Worm (Caenorhabditis elegans) whole organism, L2 larva: Measurements from ENCODE around the gene nlp-53.
A peak's percentile ranks its signal among the peaks of the same experiment; 100 is the strongest.

Source experiments
- C34F6.9 ChIP-seq: fragments of 150-350 bp; optimal IDR thresholded peaks from 2 replicates; lab custom pipeline; 2014; ENCODE audit warnings: missing biosample characterization, missing genetic modification characterization
- F13H6.1 ChIP-seq: sonication (generic microtip); optimal IDR thresholded peaks from 2 replicates; lab custom pipeline; 2016; ENCODE audit warnings: missing genetic modification characterization, missing compliant biosample characterization
- R02D3.7 ChIP-seq: fragments of 150-350 bp; optimal IDR thresholded peaks from 2 replicates; lab custom pipeline; 2014; ENCODE audit warnings: missing biosample characterization, missing genetic modification characterization
- alr-1 ChIP-seq: fragments of 150-350 bp; optimal IDR thresholded peaks from 2 replicates; lab custom pipeline; 2014; ENCODE audit warnings: missing biosample characterization, missing genetic modification characterization
- aly-2 ChIP-seq: fragments of 150-350 bp; optimal IDR thresholded peaks from 2 replicates; lab custom pipeline; 2014; ENCODE audit warnings: missing biosample characterization, missing genetic modification characterization
- ceh-16 ChIP-seq: fragments of 150-350 bp; optimal IDR thresholded peaks from 2 replicates; lab custom pipeline; 2014; ENCODE audit warnings: missing biosample characterization, missing genetic modification characterization
- crh-2 ChIP-seq: sonication (generic microtip); optimal IDR thresholded peaks from 2 replicates; lab custom pipeline; 2017; ENCODE audit warnings: missing biosample characterization, missing genetic modification characterization
- dmd-4 ChIP-seq: sonication (generic microtip); optimal IDR thresholded peaks from 2 replicates; lab custom pipeline; 2017; ENCODE audit warnings: missing biosample characterization, missing genetic modification characterization
- egl-27 ChIP-seq: sonication (generic microtip); optimal IDR thresholded peaks from 3 replicates; lab custom pipeline; 2017; ENCODE audit warnings: missing biosample characterization, missing genetic modification reagents, missing genetic modification characterization
- elt-3 ChIP-seq: sonication (generic microtip); optimal IDR thresholded peaks from 2 replicates; lab custom pipeline; 2017; ENCODE audit warnings: missing biosample characterization, missing genetic modification characterization
- fos-1 ChIP-seq: fragments of 150-350 bp; optimal IDR thresholded peaks from 2 replicates; lab custom pipeline; 2014; ENCODE audit warnings: missing biosample characterization, missing genetic modification characterization
- gmeb-1 ChIP-seq: fragments of 150-350 bp; optimal IDR thresholded peaks from 2 replicates; lab custom pipeline; 2014; ENCODE audit warnings: missing biosample characterization, missing genetic modification characterization
- lin-11 ChIP-seq: fragments of 150-350 bp; sonication (generic microtip); optimal IDR thresholded peaks from 2 replicates; lab custom pipeline; 2014; ENCODE audit warnings: missing biosample characterization, missing genetic modification characterization, inconsistent platforms, mixed read lengths
- lin-13 ChIP-seq: fragments of 150-350 bp; optimal IDR thresholded peaks from 2 replicates; lab custom pipeline; 2014; ENCODE audit warnings: missing biosample characterization, missing genetic modification reagents, missing genetic modification characterization
- lin-39 ChIP-seq: fragments of 150-350 bp; optimal IDR thresholded peaks from 2 replicates; lab custom pipeline; 2014; ENCODE audit warnings: missing biosample characterization, missing genetic modification reagents, missing genetic modification characterization
- lsy-2 ChIP-seq, 2 experiments: fragments of 150-350 bp in 1 of 2; sonication (generic microtip) in 1 of 2; optimal IDR thresholded peaks; 2 replicates each; lab custom pipeline; 2014 to 2017; ENCODE audit warnings: missing biosample characterization in 2 of 2, missing genetic modification characterization in 2 of 2
- mbf-1 ChIP-seq: sonication (generic microtip); optimal IDR thresholded peaks from 2 replicates; lab custom pipeline; 2017; ENCODE audit warnings: missing biosample characterization, missing genetic modification characterization
- nhr-10 ChIP-seq: sonication (generic microtip); optimal IDR thresholded peaks from 2 replicates; lab custom pipeline; 2017; ENCODE audit warnings: missing biosample characterization, missing genetic modification characterization
- nhr-11 ChIP-seq: fragments of 150-350 bp; optimal IDR thresholded peaks from 2 replicates; lab custom pipeline; 2014; ENCODE audit warnings: missing biosample characterization, missing genetic modification characterization
- nhr-12 ChIP-seq: fragments of 150-350 bp; optimal IDR thresholded peaks from 2 replicates; lab custom pipeline; 2014; ENCODE audit warnings: missing biosample characterization, missing genetic modification characterization
- nhr-129 ChIP-seq: fragments of 150-350 bp; optimal IDR thresholded peaks from 2 replicates; lab custom pipeline; 2014; ENCODE audit warnings: missing biosample characterization, missing genetic modification characterization
- nhr-21 ChIP-seq: fragments of 150-350 bp; optimal IDR thresholded peaks from 2 replicates; lab custom pipeline; 2014; ENCODE audit warnings: missing biosample characterization, missing genetic modification characterization
- nhr-23 ChIP-seq: fragments of 150-350 bp; optimal IDR thresholded peaks from 2 replicates; lab custom pipeline; 2014; ENCODE audit warnings: missing biosample characterization, missing genetic modification reagents, missing genetic modification characterization
- nhr-237 ChIP-seq: fragments of 150-350 bp; optimal IDR thresholded peaks from 2 replicates; lab custom pipeline; 2014; ENCODE audit warnings: missing biosample characterization, missing genetic modification characterization
- nhr-25 ChIP-seq: fragments of 150-350 bp; sonication (generic microtip); optimal IDR thresholded peaks from 3 replicates; lab custom pipeline; 2014; ENCODE audit warnings: missing biosample characterization, missing genetic modification characterization
- nhr-77 ChIP-seq: fragments of 150-350 bp; optimal IDR thresholded peaks from 2 replicates; lab custom pipeline; 2014; ENCODE audit warnings: missing biosample characterization, missing genetic modification characterization
- skn-1 ChIP-seq: sonication (generic microtip); optimal IDR thresholded peaks from 2 replicates; lab custom pipeline; 2017; ENCODE audit warnings: missing biosample characterization, missing genetic modification characterization
- sma-3 ChIP-seq: sonication (generic microtip); optimal IDR thresholded peaks from 2 replicates; lab custom pipeline; 2016; ENCODE audit warnings: missing genetic modification reagents, missing genetic modification characterization, missing compliant biosample characterization
- sma-9 ChIP-seq, 2 experiments: fragments of 150-350 bp in 1 of 2; sonication (generic microtip) in 1 of 2; optimal IDR thresholded peaks; 2 replicates each; lab custom pipeline; 2014 to 2016; ENCODE audit warnings: missing genetic modification characterization in 2 of 2, mild to moderate bottlenecking in 1 of 2, missing biosample characterization in 1 of 2, missing compliant biosample characterization in 1 of 2, missing genetic modification reagents in 1 of 2, moderate library complexity in 1 of 2
- snpc-4 ChIP-seq: fragments of 150-350 bp; optimal IDR thresholded peaks from 2 replicates; lab custom pipeline; 2014; ENCODE audit warnings: missing biosample characterization, missing genetic modification characterization
- unc-39 ChIP-seq: fragments of 150-350 bp; optimal IDR thresholded peaks from 2 replicates; lab custom pipeline; 2014; ENCODE audit warnings: missing biosample characterization, missing genetic modification characterization
- unc-55 ChIP-seq: fragments of 150-350 bp; sonication (generic microtip); optimal IDR thresholded peaks from 3 replicates; lab custom pipeline; 2014; ENCODE audit warnings: missing biosample characterization, missing genetic modification reagents, missing genetic modification characterization
- unc-62 ChIP-seq: fragments of 150-350 bp; optimal IDR thresholded peaks from 2 replicates; lab custom pipeline; 2014; ENCODE audit warnings: missing biosample characterization, missing genetic modification reagents, missing genetic modification characterization
- zag-1 ChIP-seq: fragments of 150-350 bp; optimal IDR thresholded peaks from 2 replicates; lab custom pipeline; 2014; ENCODE audit warnings: missing biosample characterization, missing genetic modification characterization
- ztf-11 ChIP-seq: sonication (generic microtip); optimal IDR thresholded peaks from 2 replicates; lab custom pipeline; 2017; ENCODE audit warnings: missing biosample characterization, missing genetic modification characterization
- ztf-4 ChIP-seq: fragments of 150-350 bp; optimal IDR thresholded peaks from 2 replicates; lab custom pipeline; 2014; ENCODE audit warnings: missing biosample characterization, missing genetic modification characterization

Gene nlp-53

DNA sequence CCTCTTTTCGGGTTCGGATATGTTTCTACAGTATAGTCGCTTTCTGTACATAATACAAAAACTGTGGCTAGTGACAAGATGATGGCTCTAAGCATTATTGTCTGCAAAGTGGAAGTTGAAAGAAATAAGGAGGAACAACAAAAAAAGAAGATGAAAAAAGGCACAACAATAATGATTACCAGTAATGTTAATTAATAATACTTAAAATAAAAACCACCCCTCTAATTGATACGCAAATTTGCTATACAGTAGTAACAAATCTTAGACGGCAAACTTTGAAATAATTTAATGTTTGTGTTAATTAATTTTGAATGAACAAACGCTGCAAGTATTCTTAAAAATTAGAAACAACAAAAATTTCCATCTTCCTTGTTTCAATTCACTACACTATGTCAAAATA lies 3.0 kb downstream of the nlp-53 start, which contains the start of gene Y12A6A.1:
Gene Y12A6A.1 (minus strand): TSS at position 101 of the 400 bp plus-strand sequence.
- TF ChIP-seq nhr-77 (tag; lab: Kevin White, UChicago), result no peak
- TF ChIP-seq nhr-129 (tag; lab: Kevin White, UChicago), result no peak
- TF ChIP-seq skn-1 (tag; lab: Kevin White, UChicago), result no peak
- no peak for TF ChIP-seq sma-9 (GFP tag; optimal IDR thresholded peaks at IDR 0.05; lab: Kevin White, UChicago)
- no peak for TF ChIP-seq sma-9 (tag; optimal IDR thresholded peaks at IDR 0.05; lab: Kevin White, UChicago)
- TF ChIP-seq egl-27 (tag; lab: Kevin White, UChicago), result no peak
- TF ChIP-seq R02D3.7 (tag; lab: Kevin White, UChicago), result no peak

DNA sequence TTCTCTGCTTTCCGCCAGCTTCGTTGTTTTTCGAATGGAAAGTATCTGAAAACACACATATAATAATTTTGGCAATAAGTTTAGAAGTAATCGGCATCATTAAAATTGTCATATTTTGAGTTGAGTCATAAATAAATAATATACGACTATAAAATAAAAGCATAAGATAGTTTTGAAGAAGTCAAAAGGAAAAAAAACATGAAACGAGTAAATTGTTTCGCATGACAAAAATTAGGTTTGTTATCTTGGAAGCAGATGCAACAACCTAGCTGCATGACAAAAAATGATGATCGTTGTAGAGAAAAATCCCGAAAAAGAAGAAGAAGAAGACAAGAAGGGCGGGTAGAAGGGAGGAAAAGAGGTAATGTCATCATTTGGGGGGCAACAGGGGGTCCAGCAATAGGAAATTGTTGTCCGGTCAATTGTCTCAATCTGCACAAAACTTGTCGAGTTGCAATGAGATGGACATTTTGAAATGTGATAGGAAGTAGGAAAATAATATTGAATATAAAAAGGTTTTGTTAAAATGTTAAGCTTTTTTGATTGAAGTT lies 12.5 kb downstream of the nlp-53 start, which contains the start of gene nlg-1:
Gene nlg-1 (minus strand): TSS at position 51 of the 551 bp plus-strand sequence.
- TF ChIP-seq sma-9 (GFP tag; optimal IDR thresholded peaks at IDR 0.05; lab: Kevin White, UChicago), result peak; percentile 6
- TF ChIP-seq sma-9 (tag; optimal IDR thresholded peaks at IDR 0.05; lab: Kevin White, UChicago), result no peak
- TF ChIP-seq aly-2 (tag; lab: Kevin White, UChicago), result no peak

DNA sequence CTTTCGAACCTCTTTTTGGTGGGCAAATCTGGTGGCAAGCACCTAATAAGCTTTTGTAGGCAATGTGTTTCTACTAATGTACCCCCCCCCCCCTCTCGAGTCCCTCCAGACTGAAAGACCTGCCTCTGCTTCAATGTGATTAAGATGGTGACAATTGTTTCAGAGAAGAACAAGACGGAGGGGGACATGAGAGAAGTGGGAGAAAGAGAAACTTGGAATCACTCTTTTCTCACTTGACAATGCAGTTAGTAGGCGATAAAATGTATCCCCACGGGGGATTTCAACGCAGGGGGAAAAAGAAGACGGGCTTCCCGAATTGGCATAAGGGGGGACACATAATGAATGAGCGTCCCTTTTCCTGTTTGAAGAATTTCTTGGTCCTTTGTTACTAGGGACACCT lies 13.6 kb downstream of the nlp-53 start:
- TF ChIP-seq nhr-25 (tag; lab: Kevin White, UChicago) (no peak), lin-13 (no peak), nhr-10 (tag; lab: Kevin White, UChicago) (no peak), sma-9 (GFP tag; optimal IDR thresholded peaks at IDR 0.05; lab: Kevin White, UChicago) (no peak), sma-9 (tag; optimal IDR thresholded peaks at IDR 0.05; lab: Kevin White, UChicago) (no peak), R02D3.7 (tag; lab: Kevin White, UChicago) (no peak), fos-1 (tag; lab: Kevin White, UChicago) (no peak), lin-11 (tag; lab: Kevin White, UChicago) (no peak), ztf-11 (no peak), unc-55 (no peak), lsy-2 (tag; optimal IDR thresholded peaks at IDR 0.05; lab: Kevin White, UChicago) (no peak), nhr-21 (no peak), egl-27 (tag; lab: Kevin White, UChicago) (no peak), crh-2 (no peak), elt-3 (tag; lab: Kevin White, UChicago) (no peak), ztf-4 (tag; lab: Kevin White, UChicago) (no peak), nhr-237 (tag; lab: Kevin White, UChicago) (no peak)
- TF ChIP-seq, all 48 proteins: peak for 0

DNA sequence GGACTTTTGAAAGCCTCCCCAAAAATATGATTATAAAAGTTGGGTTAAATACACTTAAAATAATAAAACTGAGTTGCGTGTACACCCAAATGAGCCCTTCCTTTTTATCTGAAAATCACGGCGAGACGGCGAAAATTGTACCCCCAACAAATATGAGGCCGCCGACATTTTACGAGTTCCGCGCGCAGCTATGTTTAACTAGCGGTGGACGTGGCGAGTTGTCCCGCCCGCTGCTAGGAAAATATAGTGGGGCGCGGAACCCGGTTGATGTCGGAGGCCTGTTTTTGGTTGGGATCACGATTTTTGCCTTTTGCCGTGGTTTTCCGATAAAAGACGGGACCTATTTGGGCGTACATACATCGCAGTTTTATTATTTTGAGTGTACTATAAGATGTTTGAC lies 14.4 kb downstream of the nlp-53 start:
- TF ChIP-seq ceh-16 (tag; lab: Kevin White, UChicago) (no peak), nhr-23 (tag; lab: Kevin White, UChicago) (no peak), C34F6.9 (no peak), snpc-4 (tag; lab: Kevin White, UChicago) (peak; percentile 58), mbf-1 (no peak)

DNA sequence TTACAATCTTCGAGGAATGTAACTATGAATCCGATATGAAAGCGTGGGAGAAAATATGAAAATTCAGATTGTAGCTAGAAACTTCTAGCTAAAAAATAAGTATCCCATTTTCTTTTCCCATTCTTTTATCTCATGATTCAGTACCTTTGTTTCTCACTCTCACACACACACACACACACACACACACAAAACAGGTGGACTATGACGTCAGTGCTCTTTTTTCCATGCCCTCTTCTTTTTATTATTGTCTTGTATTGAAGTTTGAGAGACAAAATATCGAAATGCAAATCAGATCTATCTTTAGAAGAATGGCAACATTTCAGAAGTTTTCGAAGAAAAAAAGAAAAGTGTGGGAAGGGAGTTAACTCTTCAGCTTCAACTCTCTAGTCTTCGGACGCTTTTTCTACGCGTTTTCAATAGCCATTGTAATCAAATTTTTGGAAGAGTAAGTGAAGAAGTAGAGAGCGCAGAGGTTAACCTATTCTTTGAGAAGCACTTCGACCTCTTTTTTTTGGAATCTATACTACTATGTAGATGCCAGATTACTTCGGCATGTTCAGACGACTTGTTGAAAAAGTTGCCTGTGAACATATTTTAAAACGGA lies 15.3 kb downstream of the nlp-53 start:
- no peak for TF ChIP-seq nhr-11 (tag; lab: Kevin White, UChicago)
- TF ChIP-seq F13H6.1 (tag; lab: Kevin White, UChicago), result peak; percentile 7
- TF ChIP-seq snpc-4 (tag; lab: Kevin White, UChicago), result no peak
- TF ChIP-seq R02D3.7 (tag; lab: Kevin White, UChicago), result no peak
- TF ChIP-seq crh-2, result no peak
- no peak for TF ChIP-seq nhr-12 (tag; lab: Kevin White, UChicago)
- no peak for TF ChIP-seq aly-2 (tag; lab: Kevin White, UChicago)
- peak; percentile 40 for TF ChIP-seq sma-9 (GFP tag; optimal IDR thresholded peaks at IDR 0.05; lab: Kevin White, UChicago)
- no peak for TF ChIP-seq sma-9 (tag; optimal IDR thresholded peaks at IDR 0.05; lab: Kevin White, UChicago)
- no peak for TF ChIP-seq unc-39
- no peak for TF ChIP-seq nhr-21
- TF ChIP-seq zag-1, result no peak
- peak; percentile 22 for TF ChIP-seq C34F6.9
- TF ChIP-seq skn-1 (tag; lab: Kevin White, UChicago), result no peak
- TF ChIP-seq ceh-16 (tag; lab: Kevin White, UChicago), result no peak
- no peak for TF ChIP-seq lin-13
- no peak for TF ChIP-seq sma-3 (GFP tag; lab: Kevin White, UChicago)
- no peak for TF ChIP-seq dmd-4
- TF ChIP-seq gmeb-1 (tag; lab: Kevin White, UChicago), result no peak
- TF ChIP-seq alr-1 (tag; lab: Kevin White, UChicago), result no peak
- TF ChIP-seq unc-62 (GFP tag; lab: Kevin White, UChicago), result no peak
- no peak for TF ChIP-seq ztf-11
- no peak for TF ChIP-seq lin-39 (tag; lab: Kevin White, UChicago)
- no peak for TF ChIP-seq lin-11 (tag; lab: Kevin White, UChicago)
